Fruit fly (Drosophila melanogaster) whole organism, pupa: ENCODE results near the gene CG11562.
A peak's percentile ranks its signal among the peaks of the same experiment; 100 is the strongest.

ENCODE experiments used
- CG10348 ChIP-seq: fragments of 200-800 bp; sonication (Bioruptor generic); IDR thresholded peaks from 2 replicates; pipeline ENCODE4 v1.3.6; 2022; ENCODE audit warnings: missing biosample characterization, missing genetic modification characterization
- CG12605 ChIP-seq: fragments of 200-800 bp; sonication (Bioruptor generic); IDR thresholded peaks from 2 replicates; pipeline ENCODE4 v1.3.6; 2022; ENCODE audit warnings: missing biosample characterization, missing genetic modification characterization
- CG13204 ChIP-seq: fragments of 200-800 bp; sonication (Bioruptor generic); optimal IDR thresholded peaks from 2 replicates; lab custom pipeline; 2018; ENCODE audit warnings: missing biosample characterization, mild to moderate bottlenecking, missing genetic modification characterization, moderate library complexity
- CG14655 ChIP-seq: fragments of 200-800 bp; sonication (Bioruptor generic); optimal IDR thresholded peaks from 3 replicates; lab custom pipeline; 2017; ENCODE audit warnings: mild to moderate bottlenecking, missing biosample characterization, missing genetic modification reagents, missing genetic modification characterization
- CG15710 ChIP-seq: fragments of 200-800 bp; sonication (Bioruptor generic); optimal IDR thresholded peaks from 2 replicates; lab custom pipeline; 2018; ENCODE audit warnings: missing biosample characterization, mild to moderate bottlenecking, missing genetic modification characterization, moderate library complexity
- CG17806 ChIP-seq: fragments of 200-800 bp; sonication (Bioruptor generic); optimal IDR thresholded peaks from 2 replicates; lab custom pipeline; 2018; ENCODE audit warnings: missing biosample characterization, mild to moderate bottlenecking, missing genetic modification characterization, moderate library complexity
- CG32121 ChIP-seq: fragments of 200-800 bp; sonication (Bioruptor generic); IDR thresholded peaks from 2 replicates; pipeline ENCODE4 v1.3.6; 2022; ENCODE audit warnings: missing biosample characterization, missing genetic modification characterization
- CG34367 ChIP-seq: fragments of 200-800 bp; sonication (Bioruptor generic); optimal IDR thresholded peaks from 2 replicates; lab custom pipeline; 2018; ENCODE audit warnings: missing biosample characterization, mild to moderate bottlenecking, missing genetic modification characterization
- CG4496 ChIP-seq: fragments of 200-800 bp; sonication (Bioruptor generic); IDR thresholded peaks from 3 replicates; pipeline ENCODE4 v1.3.6; 2022; ENCODE audit warnings: missing biosample characterization, missing genetic modification characterization
- CG8159 ChIP-seq: fragments of 200-800 bp; sonication (Bioruptor generic); optimal IDR thresholded peaks from 3 replicates; lab custom pipeline; 2018; ENCODE audit warnings: missing biosample characterization, mild to moderate bottlenecking, missing genetic modification characterization, moderate library complexity
- CG8301 ChIP-seq: fragments of 200-800 bp; sonication (Bioruptor generic); optimal IDR thresholded peaks from 2 replicates; lab custom pipeline; 2018; ENCODE audit warnings: missing biosample characterization, mild to moderate bottlenecking, missing genetic modification characterization
- CG9948 ChIP-seq: fragments of 200-800 bp; sonication (Bioruptor generic); optimal IDR thresholded peaks from 2 replicates; lab custom pipeline; 2018; ENCODE audit warnings: missing biosample characterization, mild to moderate bottlenecking, missing genetic modification characterization, moderate library complexity
- D1 ChIP-seq: fragments of 200-800 bp; sonication (Bioruptor generic); optimal IDR thresholded peaks from 2 replicates; lab custom pipeline; 2018; ENCODE audit warnings: missing biosample characterization, mild to moderate bottlenecking, missing genetic modification characterization, moderate library complexity
- EcR ChIP-seq: fragments of 200-800 bp; sonication (Bioruptor generic); optimal IDR thresholded peaks from 3 replicates; lab custom pipeline; 2019; ENCODE audit warnings: missing biosample characterization, missing genetic modification characterization, mild to moderate bottlenecking, moderate library complexity, missing genetic modification reagents
- Ets98B ChIP-seq: fragments of 200-800 bp; sonication (Bioruptor generic); IDR thresholded peaks from 2 replicates; pipeline ENCODE4 v1.3.6; 2022; ENCODE audit warnings: missing biosample characterization, missing genetic modification characterization
- Pif1A ChIP-seq: fragments of 200-800 bp; sonication (Bioruptor generic); optimal IDR thresholded peaks from 3 replicates; lab custom pipeline; 2016; ENCODE audit warnings: missing biosample characterization, missing genetic modification characterization
- Pif1B ChIP-seq: fragments of 200-800 bp; sonication (Bioruptor generic); optimal IDR thresholded peaks from 3 replicates; lab custom pipeline; 2016; ENCODE audit warnings: missing biosample characterization, missing genetic modification characterization
- Snoo ChIP-seq: fragments of 200-800 bp; sonication (Bioruptor generic); optimal IDR thresholded peaks from 3 replicates; lab custom pipeline; 2017; ENCODE audit warnings: missing biosample characterization, mild to moderate bottlenecking, missing genetic modification characterization, inconsistent platforms
- fd96Ca ChIP-seq: fragments of 200-800 bp; sonication (Bioruptor generic); IDR thresholded peaks from 3 replicates; pipeline ENCODE4 v1.3.6; 2022; ENCODE audit warnings: missing biosample characterization, missing genetic modification characterization
- gl ChIP-seq: fragments of 200-800 bp; sonication (Bioruptor generic); optimal IDR thresholded peaks from 2 replicates; lab custom pipeline; 2018; ENCODE audit warnings: missing biosample characterization, mild to moderate bottlenecking, missing genetic modification characterization
- rn ChIP-seq: fragments of 200-800 bp; sonication (Bioruptor generic); IDR thresholded peaks from 2 replicates; pipeline ENCODE4 v1.3.6; 2022; ENCODE audit warnings: missing biosample characterization, missing genetic modification characterization

The CG11562 gene

dm6 chr2L:252174-252573 is 40.0 kb upstream of the CG11562 start, which contains the start of gene Rpp30:
Gene Rpp30, minus strand, starts transcription at chr2L:252373.
- no peak for TF ChIP-seq CG12605 (GFP tag; lab: Robert Waterston, UW)
- no peak for TF ChIP-seq CG4496 (GFP tag; lab: Robert Waterston, UW)
- no peak for TF ChIP-seq CG32121
- no peak for TF ChIP-seq CG17806
- no peak for TF ChIP-seq CG10348
- TF ChIP-seq D1 = no peak
- no peak for TF ChIP-seq Ets98B (GFP tag; lab: Robert Waterston, UW)
- no peak for TF ChIP-seq CG15710 (tag; lab: Kevin White, UChicago)
- no peak for TF ChIP-seq Snoo (tag; lab: Kevin White, UChicago)
- no peak for TF ChIP-seq CG9948 (tag; lab: Kevin White, UChicago)
- TF ChIP-seq CG8301 (tag; lab: Kevin White, UChicago) = no peak
- TF ChIP-seq rn = no peak
- TF ChIP-seq Pif1A (GFP tag; lab: Kevin White, UChicago) = no peak
- TF ChIP-seq CG34367 (tag; lab: Kevin White, UChicago) = no peak
- no peak for TF ChIP-seq EcR (GFP tag; lab: Kevin White, UChicago)
- TF ChIP-seq fd96Ca (GFP tag; lab: Robert Waterston, UW) = no peak
- TF ChIP-seq Pif1B (GFP tag; lab: Kevin White, UChicago) = no peak
- no peak for TF ChIP-seq gl (tag; lab: Kevin White, UChicago)
- no peak for TF ChIP-seq CG13204 (GFP tag; lab: Kevin White, UChicago)
- no peak for TF ChIP-seq CG8159 (tag; lab: Kevin White, UChicago)

- TF ChIP-seq CG12605 (GFP tag; lab: Robert Waterston, UW) (peak; percentile 93), CG34367 (tag; lab: Kevin White, UChicago) (peak; percentile 78), rn (peak; percentile 89), CG8301 (tag; lab: Kevin White, UChicago) (peak; percentile 83), Pif1B (GFP tag; lab: Kevin White, UChicago) (no peak), Snoo (tag; lab: Kevin White, UChicago) (peak; percentile 73), CG8159 (tag; lab: Kevin White, UChicago) (peak; percentile 85), D1 (no peak), gl (tag; lab: Kevin White, UChicago) (peak; percentile 62), CG10348 (peak; percentile 86), fd96Ca (GFP tag; lab: Robert Waterston, UW) (peak; percentile 92), CG9948 (tag; lab: Kevin White, UChicago) (peak; percentile 80), CG17806 (peak; percentile 82), Ets98B (GFP tag; lab: Robert Waterston, UW) (peak; percentile 95), CG13204 (GFP tag; lab: Kevin White, UChicago) (no peak), CG15710 (tag; lab: Kevin White, UChicago) (peak; percentile 87), Pif1A (GFP tag; lab: Kevin White, UChicago) (no peak), CG14655 (GFP tag; lab: Kevin White, UChicago) (no peak), EcR (GFP tag; lab: Kevin White, UChicago) (no peak), CG32121 (peak; percentile 94), CG4496 (GFP tag; lab: Robert Waterston, UW) (peak; percentile 96)
- TF ChIP-seq, all 21 proteins: peak for 15
Measured at dm6 chr2L:267441-268089, 24.7 kb upstream of the CG11562 start, which contains the start of gene CG17075. Gene CG17075, minus strand, starts transcription at chr2L:267505.

- TF ChIP-seq CG14655 (GFP tag; lab: Kevin White, UChicago) = no peak
- no peak for TF ChIP-seq fd96Ca (GFP tag; lab: Robert Waterston, UW)
- TF ChIP-seq Snoo (tag; lab: Kevin White, UChicago) = no peak
- TF ChIP-seq CG13204 (GFP tag; lab: Kevin White, UChicago) = no peak
- TF ChIP-seq CG15710 (tag; lab: Kevin White, UChicago) = no peak
- no peak for TF ChIP-seq Ets98B (GFP tag; lab: Robert Waterston, UW)
- TF ChIP-seq D1 = no peak
- no peak for TF ChIP-seq CG34367 (tag; lab: Kevin White, UChicago)
- no peak for TF ChIP-seq EcR (GFP tag; lab: Kevin White, UChicago)
- no peak for TF ChIP-seq CG10348
- no peak for TF ChIP-seq CG9948 (tag; lab: Kevin White, UChicago)
- TF ChIP-seq Pif1A (GFP tag; lab: Kevin White, UChicago) = no peak
- TF ChIP-seq gl (tag; lab: Kevin White, UChicago) = no peak
- no peak for TF ChIP-seq CG17806
- no peak for TF ChIP-seq Pif1B (GFP tag; lab: Kevin White, UChicago)
- no peak for TF ChIP-seq CG8159 (tag; lab: Kevin White, UChicago)
- TF ChIP-seq CG4496 (GFP tag; lab: Robert Waterston, UW) = no peak
- TF ChIP-seq rn = no peak
Measured at dm6 chr2L:268788-269187, 23.4 kb upstream of the CG11562 start, which contains the start of gene CG3345. Gene CG3345, plus strand, starts transcription at chr2L:269088.

- TF ChIP-seq CG14655 (GFP tag; lab: Kevin White, UChicago) (no peak), CG4496 (GFP tag; lab: Robert Waterston, UW) (no peak), CG34367 (tag; lab: Kevin White, UChicago) (no peak), D1 (no peak), CG9948 (tag; lab: Kevin White, UChicago) (no peak), CG8159 (tag; lab: Kevin White, UChicago) (no peak), rn (no peak), CG17806 (no peak), CG13204 (GFP tag; lab: Kevin White, UChicago) (no peak), EcR (GFP tag; lab: Kevin White, UChicago) (no peak), CG15710 (tag; lab: Kevin White, UChicago) (no peak), fd96Ca (GFP tag; lab: Robert Waterston, UW) (no peak), CG8301 (tag; lab: Kevin White, UChicago) (no peak), gl (tag; lab: Kevin White, UChicago) (no peak), CG32121 (no peak), Pif1A (GFP tag; lab: Kevin White, UChicago) (no peak), Snoo (tag; lab: Kevin White, UChicago) (no peak), CG12605 (GFP tag; lab: Robert Waterston, UW) (no peak)
- TF ChIP-seq, all 21 proteins: peak for 0
Measured at dm6 chr2L:271553-271952, 20.7 kb upstream of the CG11562 start, which contains the start of gene Dus1. Gene Dus1, minus strand, starts transcription at chr2L:271744.
